Worm (Caenorhabditis elegans) whole organism, L2 larva: ENCODE results near the gene C28C12.12.

Experiments used
- C34F6.9 ChIP-seq: fragments of 150-350 bp; optimal IDR thresholded peaks from 2 replicates; lab custom pipeline; 2014; ENCODE audit warnings: missing biosample characterization, missing genetic modification characterization
- F13H6.1 ChIP-seq: sonication (generic microtip); optimal IDR thresholded peaks from 2 replicates; lab custom pipeline; 2016; ENCODE audit warnings: missing genetic modification characterization, missing compliant biosample characterization
- R02D3.7 ChIP-seq: fragments of 150-350 bp; optimal IDR thresholded peaks from 2 replicates; lab custom pipeline; 2014; ENCODE audit warnings: missing biosample characterization, missing genetic modification characterization
- Y55F3AM.14 ChIP-seq: fragments of 200-800 bp; sonication (Bioruptor generic); optimal IDR thresholded peaks from 2 replicates; lab custom pipeline; 2018; ENCODE audit warnings: mild to moderate bottlenecking, missing genetic modification characterization, missing compliant biosample characterization
- ZK546.5 ChIP-seq: sonication (generic microtip); optimal IDR thresholded peaks from 2 replicates; lab custom pipeline; 2017; ENCODE audit warnings: missing biosample characterization, missing genetic modification characterization
- alr-1 ChIP-seq: fragments of 150-350 bp; optimal IDR thresholded peaks from 2 replicates; lab custom pipeline; 2014; ENCODE audit warnings: missing biosample characterization, missing genetic modification characterization
- aly-2 ChIP-seq: fragments of 150-350 bp; optimal IDR thresholded peaks from 2 replicates; lab custom pipeline; 2014; ENCODE audit warnings: missing biosample characterization, missing genetic modification characterization
- ama-1 ChIP-seq: fragments of 150-350 bp; optimal IDR thresholded peaks from 2 replicates; lab custom pipeline; 2018; ENCODE audit warnings: inconsistent platforms
- blmp-1 ChIP-seq: sonication (generic microtip); optimal IDR thresholded peaks from 2 replicates; lab custom pipeline; 2017; ENCODE audit warnings: missing genetic modification characterization, mild to moderate bottlenecking, missing compliant biosample characterization, antibody characterized with exemption, moderate library complexity; ENCODE audit not compliant: insufficient read depth
- ceh-16 ChIP-seq: fragments of 150-350 bp; optimal IDR thresholded peaks from 2 replicates; lab custom pipeline; 2014; ENCODE audit warnings: missing biosample characterization, missing genetic modification characterization
- ceh-82 ChIP-seq: fragments of 150-350 bp; optimal IDR thresholded peaks from 2 replicates; lab custom pipeline; 2014; ENCODE audit warnings: missing biosample characterization, missing genetic modification characterization
- crh-2 ChIP-seq: sonication (generic microtip); optimal IDR thresholded peaks from 2 replicates; lab custom pipeline; 2017; ENCODE audit warnings: missing biosample characterization, missing genetic modification characterization
- egl-27 ChIP-seq: sonication (generic microtip); optimal IDR thresholded peaks from 3 replicates; lab custom pipeline; 2017; ENCODE audit warnings: missing biosample characterization, missing genetic modification reagents, missing genetic modification characterization
- elt-1 ChIP-seq: fragments of 150-350 bp; optimal IDR thresholded peaks from 2 replicates; lab custom pipeline; 2014; ENCODE audit warnings: missing biosample characterization, missing genetic modification characterization
- elt-3 ChIP-seq: sonication (generic microtip); optimal IDR thresholded peaks from 2 replicates; lab custom pipeline; 2017; ENCODE audit warnings: missing biosample characterization, missing genetic modification characterization
- fos-1 ChIP-seq: fragments of 150-350 bp; optimal IDR thresholded peaks from 2 replicates; lab custom pipeline; 2014; ENCODE audit warnings: missing biosample characterization, missing genetic modification characterization
- lin-11 ChIP-seq: fragments of 150-350 bp; sonication (generic microtip); optimal IDR thresholded peaks from 2 replicates; lab custom pipeline; 2014; ENCODE audit warnings: missing biosample characterization, missing genetic modification characterization, inconsistent platforms, mixed read lengths
- lin-13 ChIP-seq: fragments of 150-350 bp; optimal IDR thresholded peaks from 2 replicates; lab custom pipeline; 2014; ENCODE audit warnings: missing biosample characterization, missing genetic modification reagents, missing genetic modification characterization
- lin-39 ChIP-seq: fragments of 150-350 bp; optimal IDR thresholded peaks from 2 replicates; lab custom pipeline; 2014; ENCODE audit warnings: missing biosample characterization, missing genetic modification reagents, missing genetic modification characterization
- lsy-2 ChIP-seq, 2 experiments: fragments of 150-350 bp in 1 of 2; sonication (generic microtip) in 1 of 2; optimal IDR thresholded peaks; 2 replicates each; lab custom pipeline; 2014 to 2017; ENCODE audit warnings: missing biosample characterization in 2 of 2, missing genetic modification characterization in 2 of 2
- mab-5 ChIP-seq: fragments of 150-350 bp; optimal IDR thresholded peaks from 2 replicates; lab custom pipeline; 2014; ENCODE audit warnings: missing biosample characterization, missing genetic modification characterization
- mbf-1 ChIP-seq: sonication (generic microtip); optimal IDR thresholded peaks from 2 replicates; lab custom pipeline; 2017; ENCODE audit warnings: missing biosample characterization, missing genetic modification characterization
- mdl-1 ChIP-seq, 2 experiments: fragments of 150-350 bp in 1 of 2; sonication (generic microtip) in 1 of 2; optimal IDR thresholded peaks; 2 replicates each; lab custom pipeline; 2017; ENCODE audit warnings: missing biosample characterization in 2 of 2, missing genetic modification characterization in 2 of 2
- nhr-10 ChIP-seq: sonication (generic microtip); optimal IDR thresholded peaks from 2 replicates; lab custom pipeline; 2017; ENCODE audit warnings: missing biosample characterization, missing genetic modification characterization
- nhr-11 ChIP-seq: fragments of 150-350 bp; optimal IDR thresholded peaks from 2 replicates; lab custom pipeline; 2014; ENCODE audit warnings: missing biosample characterization, missing genetic modification characterization
- nhr-12 ChIP-seq: fragments of 150-350 bp; optimal IDR thresholded peaks from 2 replicates; lab custom pipeline; 2014; ENCODE audit warnings: missing biosample characterization, missing genetic modification characterization
- nhr-129 ChIP-seq: fragments of 150-350 bp; optimal IDR thresholded peaks from 2 replicates; lab custom pipeline; 2014; ENCODE audit warnings: missing biosample characterization, missing genetic modification characterization
- nhr-21 ChIP-seq: fragments of 150-350 bp; optimal IDR thresholded peaks from 2 replicates; lab custom pipeline; 2014; ENCODE audit warnings: missing biosample characterization, missing genetic modification characterization
- nhr-23 ChIP-seq: fragments of 150-350 bp; optimal IDR thresholded peaks from 2 replicates; lab custom pipeline; 2014; ENCODE audit warnings: missing biosample characterization, missing genetic modification reagents, missing genetic modification characterization
- nhr-237 ChIP-seq: fragments of 150-350 bp; optimal IDR thresholded peaks from 2 replicates; lab custom pipeline; 2014; ENCODE audit warnings: missing biosample characterization, missing genetic modification characterization
- nhr-25 ChIP-seq: fragments of 150-350 bp; sonication (generic microtip); optimal IDR thresholded peaks from 3 replicates; lab custom pipeline; 2014; ENCODE audit warnings: missing biosample characterization, missing genetic modification characterization
- nhr-77 ChIP-seq: fragments of 150-350 bp; optimal IDR thresholded peaks from 2 replicates; lab custom pipeline; 2014; ENCODE audit warnings: missing biosample characterization, missing genetic modification characterization
- peb-1 ChIP-seq: fragments of 150-350 bp; optimal IDR thresholded peaks from 2 replicates; lab custom pipeline; 2014; ENCODE audit warnings: missing biosample characterization, missing genetic modification characterization
- sem-4 ChIP-seq: fragments of 150-350 bp; optimal IDR thresholded peaks from 2 replicates; lab custom pipeline; 2014; ENCODE audit warnings: missing biosample characterization, missing genetic modification reagents, missing genetic modification characterization
- skn-1 ChIP-seq: sonication (generic microtip); optimal IDR thresholded peaks from 2 replicates; lab custom pipeline; 2017; ENCODE audit warnings: missing biosample characterization, missing genetic modification characterization
- sma-9 ChIP-seq, 2 experiments: fragments of 150-350 bp in 1 of 2; sonication (generic microtip) in 1 of 2; optimal IDR thresholded peaks; 2 replicates each; lab custom pipeline; 2014 to 2016; ENCODE audit warnings: missing genetic modification characterization in 2 of 2, mild to moderate bottlenecking in 1 of 2, missing biosample characterization in 1 of 2, missing compliant biosample characterization in 1 of 2, missing genetic modification reagents in 1 of 2, moderate library complexity in 1 of 2
- snpc-4 ChIP-seq: fragments of 150-350 bp; optimal IDR thresholded peaks from 2 replicates; lab custom pipeline; 2014; ENCODE audit warnings: missing biosample characterization, missing genetic modification characterization
- unc-39 ChIP-seq: fragments of 150-350 bp; optimal IDR thresholded peaks from 2 replicates; lab custom pipeline; 2014; ENCODE audit warnings: missing biosample characterization, missing genetic modification characterization
- unc-55 ChIP-seq: fragments of 150-350 bp; sonication (generic microtip); optimal IDR thresholded peaks from 3 replicates; lab custom pipeline; 2014; ENCODE audit warnings: missing biosample characterization, missing genetic modification reagents, missing genetic modification characterization
- zag-1 ChIP-seq: fragments of 150-350 bp; optimal IDR thresholded peaks from 2 replicates; lab custom pipeline; 2014; ENCODE audit warnings: missing biosample characterization, missing genetic modification characterization
- ztf-1 ChIP-seq: fragments of 200-800 bp; sonication (Bioruptor generic); conservative IDR thresholded peaks from 2 replicates; pipeline ENCODE4 v1.3.6; 2022; ENCODE audit warnings: missing genetic modification characterization, missing compliant biosample characterization
- ztf-11 ChIP-seq: sonication (generic microtip); optimal IDR thresholded peaks from 2 replicates; lab custom pipeline; 2017; ENCODE audit warnings: missing biosample characterization, missing genetic modification characterization
- ztf-4 ChIP-seq: fragments of 150-350 bp; optimal IDR thresholded peaks from 2 replicates; lab custom pipeline; 2014; ENCODE audit warnings: missing biosample characterization, missing genetic modification characterization

C28C12.12 gene

ce11 chrIV:8473756-8474155 is 22.4 kb downstream of the C28C12.12 start, which contains the start of gene C28C12.11:
TSS of gene C28C12.11 (plus strand) at chrIV:8474056.
- TF ChIP-seq ama-1 (lab: Kevin White, UChicago) (no peak), ztf-4 (no peak), egl-27 (tag; lab: Kevin White, UChicago) (no peak), F13H6.1 (tag; lab: Kevin White, UChicago) (no peak), aly-2 (tag; lab: Kevin White, UChicago) (no peak), nhr-77 (tag; lab: Kevin White, UChicago) (no peak), mbf-1 (tag; lab: Kevin White, UChicago) (no peak), sem-4 (tag; lab: Kevin White, UChicago) (no peak), ztf-1 (GFP tag; lab: Robert Waterston, UW) (no peak), mab-5 (tag; lab: Kevin White, UChicago) (no peak), lsy-2 (tag; optimal IDR thresholded peaks at IDR 0.05; lab: Kevin White, UChicago) (no peak), ztf-11 (tag; lab: Kevin White, UChicago) (no peak)

DNA sequence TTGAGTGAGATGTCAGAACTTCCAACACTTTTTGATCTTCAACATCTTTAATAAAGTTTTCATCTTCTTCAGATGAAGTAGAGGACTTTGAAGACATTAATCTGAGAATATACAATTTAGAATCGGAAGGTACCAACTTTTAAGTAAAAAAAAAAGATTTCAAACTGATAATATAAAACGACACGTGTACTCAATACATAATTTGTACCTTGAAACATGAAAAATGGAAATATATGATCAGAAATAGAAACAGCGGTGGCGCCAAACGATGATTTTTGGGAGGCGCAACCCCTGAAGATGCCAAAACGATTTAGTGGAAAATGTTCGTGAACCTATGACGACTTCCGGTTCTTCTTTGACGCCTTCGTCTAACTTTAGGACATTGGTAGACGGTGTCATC is 23.7 kb downstream of the C28C12.12 start, which contains the start of gene oat-1:
Gene oat-1 (minus strand): TSS at position 101 of the 400 bp plus-strand sequence.
- TF ChIP-seq elt-1 (tag; lab: Kevin White, UChicago), result no peak
- no peak for TF ChIP-seq peb-1 (tag; lab: Kevin White, UChicago)
- TF ChIP-seq aly-2 (tag; lab: Kevin White, UChicago), result no peak
- no peak for TF ChIP-seq nhr-11 (tag; lab: Kevin White, UChicago)
- TF ChIP-seq elt-3 (tag; lab: Kevin White, UChicago), result no peak
- TF ChIP-seq nhr-10, result no peak
- no peak for TF ChIP-seq nhr-23
- TF ChIP-seq skn-1 (tag; lab: Kevin White, UChicago), result no peak
- TF ChIP-seq alr-1 (tag; lab: Kevin White, UChicago), result no peak

DNA sequence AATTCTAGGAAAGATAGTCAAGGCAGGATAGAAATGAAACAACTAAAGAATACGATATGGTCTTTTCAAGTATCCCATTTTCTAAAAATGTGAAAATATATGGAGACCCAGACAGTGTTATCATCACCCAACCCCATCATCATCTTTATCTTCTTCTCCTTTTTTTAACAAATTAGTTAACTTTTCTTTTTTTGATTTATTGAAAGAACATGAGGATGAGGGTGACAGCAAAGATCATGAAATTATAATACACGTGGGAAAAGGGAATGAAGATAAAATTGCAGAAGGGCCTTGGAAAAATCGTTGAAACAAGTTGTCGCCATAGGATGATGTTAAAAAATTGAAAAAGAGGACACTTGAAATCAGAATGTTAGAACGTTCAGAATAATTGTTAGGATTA is 32.0 kb downstream of the C28C12.12 start:
- TF ChIP-seq nhr-25 (tag; lab: Kevin White, UChicago) (peak; percentile 62), fos-1 (tag; lab: Kevin White, UChicago) (no peak), sma-9 (GFP tag; optimal IDR thresholded peaks at IDR 0.05; lab: Kevin White, UChicago) (peak; percentile 28), sma-9 (tag; optimal IDR thresholded peaks at IDR 0.05; lab: Kevin White, UChicago) (no peak), snpc-4 (tag; lab: Kevin White, UChicago) (no peak), blmp-1 (tag; lab: Kevin White, UChicago) (peak; percentile 39), zag-1 (no peak), mdl-1 (tag; optimal IDR thresholded peaks at IDR 0.05; lab: Kevin White, UChicago) (peak in 1 of 2 experiments; percentile 6), crh-2 (peak; percentile 20)

DNA sequence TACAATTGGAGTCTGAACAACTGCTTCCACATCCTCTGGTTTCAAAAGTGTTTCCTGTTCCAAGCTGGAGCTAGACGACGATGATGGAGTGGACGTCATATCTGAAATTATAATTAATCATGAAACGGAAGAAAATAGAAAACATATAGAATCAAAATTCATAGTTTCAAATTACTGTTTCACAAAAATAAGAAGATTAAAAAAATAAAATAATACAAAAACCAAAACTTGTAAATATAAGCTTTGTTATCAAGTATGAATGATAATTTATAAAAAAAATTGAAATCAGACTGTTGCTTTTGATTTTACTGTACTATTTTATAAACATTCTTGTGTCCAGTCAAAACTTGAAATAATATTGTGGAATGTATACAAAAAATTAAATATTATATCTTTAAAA is 32.4 kb downstream of the C28C12.12 start, which contains the start of gene str-176:
Gene str-176 (minus strand): TSS at position 101 of the 400 bp plus-strand sequence.
- TF ChIP-seq egl-27 (tag; lab: Kevin White, UChicago) (no peak), ZK546.5 (no peak), nhr-25 (tag; lab: Kevin White, UChicago) (no peak), nhr-237 (tag; lab: Kevin White, UChicago) (no peak)

DNA sequence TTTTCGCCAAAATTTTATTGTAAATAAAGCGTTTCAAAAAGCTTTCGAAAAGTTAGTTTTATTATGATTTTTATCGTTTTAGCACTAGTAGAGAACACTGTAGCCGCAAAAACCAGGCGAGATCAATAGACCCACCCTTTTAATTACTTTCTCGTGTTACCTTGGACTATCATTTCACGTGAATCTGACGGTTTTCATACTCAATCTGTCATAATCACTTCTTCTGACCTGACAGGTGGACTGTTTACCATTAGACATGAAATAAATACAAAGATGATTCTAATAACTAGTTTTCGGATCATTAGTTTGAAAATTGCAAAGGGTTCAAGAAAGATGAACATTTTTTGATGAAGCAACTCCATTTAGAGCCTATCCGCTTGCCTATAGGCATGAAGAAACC is 33.1 kb downstream of the C28C12.12 start:
- TF ChIP-seq ztf-1 (GFP tag; lab: Robert Waterston, UW) (no peak), elt-3 (tag; lab: Kevin White, UChicago) (no peak), nhr-77 (tag; lab: Kevin White, UChicago) (no peak), ceh-16 (tag; lab: Kevin White, UChicago) (no peak), nhr-12 (tag; lab: Kevin White, UChicago) (no peak), R02D3.7 (tag; lab: Kevin White, UChicago) (no peak), nhr-10 (no peak), C34F6.9 (tag; lab: Kevin White, UChicago) (no peak), nhr-25 (tag; lab: Kevin White, UChicago) (peak; percentile 71), mdl-1 (tag; optimal IDR thresholded peaks at IDR 0.05; lab: Kevin White, UChicago) (peak in 1 of 2 experiments; percentile 12), nhr-237 (tag; lab: Kevin White, UChicago) (no peak), Y55F3AM.14 (GFP tag; lab: Kevin White, UChicago) (no peak), lin-13 (GFP tag; lab: Kevin White, UChicago) (no peak), elt-1 (tag; lab: Kevin White, UChicago) (no peak), nhr-129 (no peak), lin-39 (tag; lab: Kevin White, UChicago) (no peak), blmp-1 (tag; lab: Kevin White, UChicago) (peak; percentile 55), lin-11 (no peak), ZK546.5 (no peak), F13H6.1 (tag; lab: Kevin White, UChicago) (no peak), crh-2 (peak; percentile 14), unc-55 (GFP tag; lab: Kevin White, UChicago) (no peak), ceh-82 (tag; lab: Kevin White, UChicago) (no peak), egl-27 (tag; lab: Kevin White, UChicago) (no peak), zag-1 (no peak), unc-39 (no peak), peb-1 (tag; lab: Kevin White, UChicago) (no peak), nhr-21 (tag; lab: Kevin White, UChicago) (peak; percentile 57), ztf-4 (no peak), fos-1 (tag; lab: Kevin White, UChicago) (no peak), lsy-2 (tag; optimal IDR thresholded peaks at IDR 0.05; lab: Kevin White, UChicago) (no peak), sem-4 (tag; lab: Kevin White, UChicago) (no peak)
